Fruit fly (Drosophila melanogaster) whole organism, wandering third instar larva: Measurements from ENCODE around the gene how.

Source experiments
- CG32264 ChIP-seq: fragments of 200-800 bp; sonication (Bioruptor generic); optimal IDR thresholded peaks from 2 replicates; lab custom pipeline; 2016; ENCODE audit warnings: missing biosample characterization, missing genetic modification characterization
- CG9705 ChIP-seq: fragments of 200-800 bp; sonication (Bioruptor generic); optimal IDR thresholded peaks from 2 replicates; lab custom pipeline; 2018; ENCODE audit warnings: missing biosample characterization, mild to moderate bottlenecking, missing genetic modification characterization
- CrebA ChIP-seq: fragments of 200-800 bp; sonication (Bioruptor generic); optimal IDR thresholded peaks from 2 replicates; lab custom pipeline; 2016; ENCODE audit warnings: missing biosample characterization, mild to moderate bottlenecking, missing genetic modification characterization, borderline replicate concordance
- Dfd ChIP-seq: fragments of >200 bp; optimal IDR thresholded peaks from 2 replicates; lab custom pipeline; 2017; ENCODE audit warnings: missing biosample characterization, missing genetic modification characterization
- Dif ChIP-seq: fragments of 200-275, 200-300 bp; sonication (Bioruptor generic); optimal IDR thresholded peaks from 2 replicates; lab custom pipeline; 2018; ENCODE audit warnings: missing biosample characterization, missing genetic modification characterization; ENCODE audit not compliant: partially characterized antibody
- GATAd ChIP-seq: sonication (Bioruptor generic); optimal IDR thresholded peaks from 2 replicates; lab custom pipeline; 2016; ENCODE audit warnings: missing biosample characterization, missing genetic modification characterization
- Hnf4 ChIP-seq: fragments of 200-800 bp; sonication (Bioruptor generic); optimal IDR thresholded peaks from 2 replicates; lab custom pipeline; 2016; ENCODE audit warnings: missing biosample characterization, mild to moderate bottlenecking, missing genetic modification characterization
- Hr78 ChIP-seq: fragments of >200 bp; optimal IDR thresholded peaks from 2 replicates; lab custom pipeline; 2017; ENCODE audit warnings: missing biosample characterization, missing genetic modification characterization
- Hr83 ChIP-seq: fragments of 200-300 bp; sonication (Bioruptor generic); optimal IDR thresholded peaks from 2 replicates; lab custom pipeline; 2016; ENCODE audit warnings: missing biosample characterization, mild to moderate bottlenecking, missing genetic modification characterization, moderate library complexity; ENCODE audit not compliant: poor library complexity, severe bottlenecking
- Jra ChIP-seq: sonication (Bioruptor generic); optimal IDR thresholded peaks from 2 replicates; lab custom pipeline; 2016; ENCODE audit warnings: missing biosample characterization, missing genetic modification characterization
- Myc ChIP-seq: fragments of >200 bp; optimal IDR thresholded peaks from 2 replicates; lab custom pipeline; 2017
- N ChIP-seq: fragments of >200 bp; optimal IDR thresholded peaks from 2 replicates; lab custom pipeline; 2018; ENCODE audit warnings: missing biosample characterization, missing external identifiers, missing genetic modification characterization
- OdsH ChIP-seq: fragments of 200-800 bp; sonication (Bioruptor generic); optimal IDR thresholded peaks from 2 replicates; lab custom pipeline; 2016; ENCODE audit warnings: missing biosample characterization, mild to moderate bottlenecking, missing genetic modification characterization
- Rel ChIP-seq, 2 experiments: fragments of 200-800 bp; sonication (Bioruptor generic) in 1 of 2; optimal IDR thresholded peaks; 2 replicates in 1 of 2; 3 replicates in 1 of 2; lab custom pipeline; 2016 to 2019; ENCODE audit warnings: mild to moderate bottlenecking in 2 of 2, missing biosample characterization in 2 of 2, missing genetic modification characterization in 2 of 2, moderate library complexity in 1 of 2
- br ChIP-seq: fragments of 200-800 bp; sonication (Bioruptor generic); optimal IDR thresholded peaks from 2 replicates; lab custom pipeline; 2016; ENCODE audit warnings: missing biosample characterization, missing genetic modification characterization
- brk ChIP-seq: fragments of 200-800 bp; sonication (Bioruptor generic); optimal IDR thresholded peaks from 2 replicates; lab custom pipeline; 2016; ENCODE audit warnings: missing biosample characterization, mild to moderate bottlenecking, missing genetic modification characterization
- dl ChIP-seq, 2 experiments: fragments of 175-275, 200-275 bp in 1 of 2; fragments of 200-275 bp in 1 of 2; sonication (Bioruptor generic); optimal IDR thresholded peaks; lab custom pipeline; 2018; ENCODE audit warnings: mild to moderate bottlenecking in 2 of 2, missing biosample characterization in 2 of 2, missing genetic modification characterization in 2 of 2, moderate library complexity in 2 of 2; ENCODE audit not compliant: partially characterized antibody in 2 of 2, insufficient read depth in 1 of 2
- dmrt93B ChIP-seq: fragments of 200-800 bp; sonication (Bioruptor generic); optimal IDR thresholded peaks from 2 replicates; lab custom pipeline; 2018; ENCODE audit warnings: missing biosample characterization, mild to moderate bottlenecking, missing genetic modification characterization
- dsf ChIP-seq: sonication (Bioruptor generic); optimal IDR thresholded peaks from 2 replicates; lab custom pipeline; 2016; ENCODE audit warnings: missing biosample characterization, missing genetic modification characterization, borderline replicate concordance
- ey ChIP-seq: fragments of 200-800 bp; sonication (Bioruptor generic); optimal IDR thresholded peaks from 2 replicates; lab custom pipeline; 2016; ENCODE audit warnings: missing biosample characterization, missing genetic modification characterization
- foxo ChIP-seq, 2 experiments: fragments of 200-800 bp; sonication (Bioruptor generic); optimal IDR thresholded peaks; 2 replicates in 1 of 2; 3 replicates in 1 of 2; lab custom pipeline; 2016 to 2017; ENCODE audit warnings: missing biosample characterization in 2 of 2, missing genetic modification characterization in 2 of 2
- fru ChIP-seq: fragments of 200-800 bp; sonication (Bioruptor generic); optimal IDR thresholded peaks from 3 replicates; lab custom pipeline; 2016; ENCODE audit warnings: missing biosample characterization, mild to moderate bottlenecking, missing genetic modification characterization
- h ChIP-seq: fragments of 200-800 bp; sonication (Bioruptor generic); optimal IDR thresholded peaks from 3 replicates; lab custom pipeline; 2016; ENCODE audit warnings: missing biosample characterization, mild to moderate bottlenecking, missing genetic modification characterization
- psq ChIP-seq: fragments of 200-800 bp; sonication (Bioruptor generic); optimal IDR thresholded peaks from 3 replicates; lab custom pipeline; 2017; ENCODE audit warnings: missing biosample characterization, mild to moderate bottlenecking, missing genetic modification characterization, moderate library complexity
- rgr ChIP-seq: fragments of 200-800 bp; sonication (Bioruptor generic); optimal IDR thresholded peaks from 3 replicates; lab custom pipeline; 2016; ENCODE audit warnings: missing biosample characterization, mild to moderate bottlenecking, missing genetic modification characterization
- sage ChIP-seq: fragments of 200-800 bp; sonication (Bioruptor generic); optimal IDR thresholded peaks from 2 replicates; lab custom pipeline; 2016; ENCODE audit warnings: missing biosample characterization, mild to moderate bottlenecking, missing genetic modification characterization
- sv ChIP-seq: fragments of 200-800 bp; sonication (Bioruptor generic); optimal IDR thresholded peaks from 3 replicates; lab custom pipeline; 2016; ENCODE audit warnings: missing biosample characterization, missing genetic modification characterization
- tai ChIP-seq: sonication (Bioruptor generic); optimal IDR thresholded peaks from 2 replicates; lab custom pipeline; 2016; ENCODE audit warnings: missing biosample characterization, missing genetic modification characterization
- woc ChIP-seq: sonication (Bioruptor generic); optimal IDR thresholded peaks from 2 replicates; lab custom pipeline; 2016; ENCODE audit warnings: missing biosample characterization, mild to moderate bottlenecking, missing genetic modification characterization

how gene

dm6 chr3R:21998877-21999276 lies 43.1 kb upstream of the how start:
- TF ChIP-seq sv (GFP tag; lab: Kevin White, UChicago) (no peak), fru (peak; percentile 16)

dm6 chr3R:21999641-22000040 lies 42.4 kb upstream of the how start:
- TF ChIP-seq woc (GFP tag; lab: Kevin White, UChicago) (no peak), Jra (no peak), OdsH (GFP tag; lab: Kevin White, UChicago) (no peak), fru (no peak), Myc (lab: Kevin White, UChicago) (no peak), h (GFP tag; lab: Kevin White, UChicago) (no peak), Hnf4 (GFP tag; lab: Kevin White, UChicago) (no peak), Dif (no peak), dl (GFP tag; optimal IDR thresholded peaks at IDR 0.05; lab: Kevin White, UChicago; ENCODE audit: insufficient read depth in 1 of 2, partially characterized antibody in 2 of 2) (no peak), dsf (GFP tag; lab: Kevin White, UChicago) (no peak), tai (no peak), GATAd (GFP tag; lab: Kevin White, UChicago) (no peak), rgr (GFP tag; lab: Kevin White, UChicago) (no peak), Rel (GFP tag; optimal IDR thresholded peaks at IDR 0.05; lab: Kevin White, UChicago) (no peak), Rel (tag; optimal IDR thresholded peaks at IDR 0.05; lab: Kevin White, UChicago) (no peak), br (GFP tag; lab: Kevin White, UChicago) (no peak), CrebA (GFP tag; lab: Kevin White, UChicago) (no peak), foxo (GFP tag; optimal IDR thresholded peaks at IDR 0.05; lab: Kevin White, UChicago) (no peak), Hr78 (no peak)

DNA sequence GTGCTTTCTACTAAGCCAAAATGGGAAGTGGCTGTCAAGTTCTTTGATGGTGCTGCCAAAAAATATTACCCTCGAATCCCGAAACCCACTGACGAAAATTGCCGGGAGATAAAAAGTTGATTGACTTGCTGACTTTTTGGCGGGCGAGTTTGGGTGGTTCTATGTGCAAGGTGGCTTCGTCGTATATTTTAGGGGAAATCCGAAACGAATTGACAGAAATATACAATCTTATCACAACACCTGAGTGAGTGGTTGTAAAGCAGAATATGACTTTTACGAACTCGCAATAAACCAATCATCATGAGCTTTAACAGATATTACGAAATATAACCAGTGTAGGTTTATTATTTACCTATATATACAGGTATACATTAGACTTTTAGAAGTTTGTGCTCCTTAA lies 38.5 kb upstream of the how start:
- TF ChIP-seq tai (no peak), Dif (no peak), Hr78 (no peak), ey (no peak), Jra (no peak), Rel (GFP tag; optimal IDR thresholded peaks at IDR 0.05; lab: Kevin White, UChicago) (no peak), Rel (tag; optimal IDR thresholded peaks at IDR 0.05; lab: Kevin White, UChicago) (peak; percentile 84)

dm6 chr3R:22014397-22014796 lies 27.6 kb upstream of the how start, which contains the start of gene Theg:
TSS of gene Theg (plus strand) at chr3R:22014697.
- no peak for TF ChIP-seq Dfd (GFP tag; lab: Kevin White, UChicago)
- TF ChIP-seq Dif: no peak
- no peak for TF ChIP-seq br (GFP tag; lab: Kevin White, UChicago)
- TF ChIP-seq CrebA (GFP tag; lab: Kevin White, UChicago): no peak
- no peak for TF ChIP-seq dl (GFP tag; optimal IDR thresholded peaks at IDR 0.05; lab: Kevin White, UChicago; ENCODE audit: insufficient read depth in 1 of 2, partially characterized antibody in 2 of 2)
- no peak for TF ChIP-seq woc (GFP tag; lab: Kevin White, UChicago)
- TF ChIP-seq dsf (GFP tag; lab: Kevin White, UChicago): no peak
- no peak for TF ChIP-seq brk (GFP tag; lab: Kevin White, UChicago)

DNA sequence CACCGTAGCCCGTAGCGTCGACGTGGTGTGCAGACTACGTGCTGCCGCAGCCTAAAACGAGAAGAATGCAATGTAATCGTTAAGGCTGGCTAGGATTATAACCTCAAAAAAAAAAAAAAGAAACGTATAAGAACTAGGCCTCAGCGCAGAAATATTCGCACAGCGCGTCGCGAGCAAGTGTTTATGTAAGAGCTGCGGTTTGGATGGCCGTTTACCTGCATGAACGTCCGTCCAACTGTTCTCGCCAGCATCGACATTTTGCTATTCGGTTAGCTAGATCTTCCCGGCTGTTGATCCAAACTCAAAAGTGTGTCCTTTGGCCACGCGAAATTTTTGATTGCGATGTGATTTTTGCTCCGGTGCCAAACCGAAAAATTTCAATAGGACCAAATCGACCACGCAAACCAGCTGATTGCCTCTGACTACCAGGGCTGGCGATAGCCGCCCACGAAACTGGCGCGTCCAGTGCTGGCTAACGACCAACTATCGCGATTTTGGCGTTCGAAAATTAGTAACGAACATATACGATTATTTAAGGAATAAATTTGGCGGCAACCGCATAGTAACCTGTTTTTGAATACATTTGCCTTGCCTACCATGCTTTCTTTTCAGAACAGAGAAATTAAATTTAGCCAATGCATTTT lies 23.1 kb upstream of the how start, which contains the start of gene Idh3b:
Gene Idh3b, minus strand, starts transcription at position 606 of the 644 bp plus-strand sequence.
- TF ChIP-seq CG32264 (GFP tag; lab: Kevin White, UChicago): no peak
- peak; percentile 48 for TF ChIP-seq CG9705 (GFP tag; lab: Kevin White, UChicago)
- TF ChIP-seq CrebA (GFP tag; lab: Kevin White, UChicago): no peak
- TF ChIP-seq Jra: peak; percentile 79
- TF ChIP-seq foxo (GFP tag; optimal IDR thresholded peaks at IDR 0.05; lab: Kevin White, UChicago): peak in 1 of 2 experiments; percentile 78
- peak; percentile 93 for TF ChIP-seq Hr83
- TF ChIP-seq fru: peak; percentile 74
- TF ChIP-seq h (GFP tag; lab: Kevin White, UChicago): peak; percentile 72
- no peak for TF ChIP-seq dmrt93B (GFP tag; lab: Kevin White, UChicago)
- no peak for TF ChIP-seq Hr78
- TF ChIP-seq psq: peak; percentile 35
- TF ChIP-seq sage (GFP tag; lab: Kevin White, UChicago): no peak
- TF ChIP-seq sv (GFP tag; lab: Kevin White, UChicago): peak; percentile 70
- peak; percentile 55 for TF ChIP-seq br (GFP tag; lab: Kevin White, UChicago)
- TF ChIP-seq Myc (lab: Kevin White, UChicago): peak; percentile 30
- TF ChIP-seq GATAd (GFP tag; lab: Kevin White, UChicago): no peak
- no peak for TF ChIP-seq Rel (GFP tag; optimal IDR thresholded peaks at IDR 0.05; lab: Kevin White, UChicago)
- peak; percentile 63 for TF ChIP-seq Rel (tag; optimal IDR thresholded peaks at IDR 0.05; lab: Kevin White, UChicago)
- TF ChIP-seq Dif: no peak
- peak; percentile 73 for TF ChIP-seq rgr (GFP tag; lab: Kevin White, UChicago)
- peak; percentile 59 for TF ChIP-seq ey
- TF ChIP-seq woc (GFP tag; lab: Kevin White, UChicago): peak; percentile 81
- no peak for TF ChIP-seq N
- peak; percentile 36 for TF ChIP-seq OdsH (GFP tag; lab: Kevin White, UChicago)
- TF ChIP-seq, all 38 proteins: peak for 15
